Worm (Caenorhabditis elegans): Measurements from ENCODE around the gene tbx-34.

DNA sequence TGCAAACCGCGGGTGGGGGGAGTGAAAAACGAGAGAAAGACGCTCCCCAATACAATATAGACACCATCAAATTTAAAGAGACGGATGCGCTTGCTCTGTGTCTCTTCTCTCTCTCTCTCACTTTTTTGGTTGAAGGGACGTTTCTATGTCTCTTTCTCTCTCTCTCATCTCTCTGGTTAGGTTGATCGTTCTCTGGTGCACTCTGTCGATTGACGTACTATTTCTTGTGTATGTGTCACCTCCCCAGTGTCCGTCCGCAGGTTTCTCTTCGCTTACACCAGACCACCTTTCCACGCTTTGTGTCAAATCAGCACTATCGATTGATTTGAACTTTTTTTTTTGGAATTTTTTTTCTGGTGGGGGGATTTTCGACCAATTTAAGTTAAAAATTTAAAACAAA is 25.4 kb upstream of the tbx-34 start:
- no peak for TF ChIP-seq flt-1 (GFP tag; IDR thresholded peaks at IDR 0.05)
- TF ChIP-seq klf-2 (GFP tag; conservative IDR thresholded peaks at IDR 0.05): no peak
- no peak for TF ChIP-seq tab-1 (GFP tag; IDR thresholded peaks at IDR 0.05)
- peak; percentile 33 for TF ChIP-seq cog-1 (tag; optimal IDR thresholded peaks at IDR 0.05)
